Worm (Caenorhabditis elegans) whole organism, L4 larva: ENCODE results near the gene nspc-15.
A peak's percentile ranks its signal among the peaks of the same experiment; 100 is the strongest.

Experiments
- D1046.2 ChIP-seq: fragments of 200-800 bp; sonication (Bioruptor generic); IDR thresholded peaks from 2 replicates; pipeline ENCODE4 v1.3.6; 2022; ENCODE audit warnings: missing genetic modification characterization, missing compliant biosample characterization
- F10B5.3 ChIP-seq: sonication (generic microtip); optimal IDR thresholded peaks from 2 replicates; lab custom pipeline; 2016; ENCODE audit warnings: mild to moderate bottlenecking, missing genetic modification characterization, missing compliant biosample characterization
- F37D6.2 ChIP-seq: sonication (generic microtip); optimal IDR thresholded peaks from 2 replicates; lab custom pipeline; 2016; ENCODE audit warnings: mild to moderate bottlenecking, missing genetic modification characterization, missing compliant biosample characterization
- F44E2.7 ChIP-seq: fragments of 200-800 bp; sonication (Bioruptor generic); IDR thresholded peaks from 2 replicates; pipeline ENCODE4 v2.1.2; 2022; ENCODE audit warnings: missing genetic modification characterization, missing compliant biosample characterization
- T20F7.1 ChIP-seq: fragments of 200-800 bp; sonication (Bioruptor generic); optimal IDR thresholded peaks from 2 replicates; lab custom pipeline; 2018; ENCODE audit warnings: mild to moderate bottlenecking, missing genetic modification characterization, missing compliant biosample characterization
- ZK546.5 ChIP-seq, 2 experiments: sonication (generic microtip); optimal IDR thresholded peaks; 2 replicates each; lab custom pipeline; 2017; ENCODE audit warnings: missing biosample characterization in 2 of 2, missing genetic modification characterization in 2 of 2
- aha-1 ChIP-seq: fragments of 150-350 bp; peaks from one replicate; lab custom pipeline; 2014; ENCODE audit warnings: missing biosample characterization, missing genetic modification characterization
- aly-2 ChIP-seq: sonication (generic microtip); optimal IDR thresholded peaks from 2 replicates; lab custom pipeline; 2018; ENCODE audit warnings: missing biosample characterization, missing genetic modification characterization
- attf-4 ChIP-seq: sonication (generic microtip); optimal IDR thresholded peaks from 3 replicates; lab custom pipeline; 2017; ENCODE audit warnings: missing biosample characterization, missing genetic modification characterization
- ceh-20 ChIP-seq: fragments of 200-800 bp; sonication (Bioruptor generic); IDR thresholded peaks from 2 replicates; pipeline ENCODE4 v1.3.6; 2022; ENCODE audit warnings: missing genetic modification reagents, missing genetic modification characterization, missing compliant biosample characterization
- ces-1 ChIP-seq: fragments of 150-350 bp; sonication (generic microtip); optimal IDR thresholded peaks from 4 replicates; lab custom pipeline; 2014; ENCODE audit warnings: missing biosample characterization, missing genetic modification reagents, missing genetic modification characterization
- ctbp-1 ChIP-seq: fragments of 200-800 bp; sonication (Bioruptor generic); IDR thresholded peaks from 2 replicates; pipeline ENCODE4 v1.3.6; 2022; ENCODE audit warnings: missing genetic modification reagents, missing genetic modification characterization, missing compliant biosample characterization
- daf-16 ChIP-seq, 3 experiments: sonication (generic microtip); optimal IDR thresholded peaks; 2 replicates each; lab custom pipeline; 2016 to 2017; ENCODE audit warnings: missing genetic modification characterization in 3 of 3, missing genetic modification reagents in 3 of 3, mild to moderate bottlenecking in 2 of 3, missing compliant biosample characterization in 2 of 3, missing biosample characterization in 1 of 3, moderate library complexity in 1 of 3
- dmd-6 ChIP-seq: fragments of 200-800 bp; sonication (Bioruptor generic); IDR thresholded peaks from 2 replicates; pipeline ENCODE4 v1.3.6; 2022; ENCODE audit warnings: missing genetic modification reagents, missing genetic modification characterization, missing compliant biosample characterization
- duxl-1 ChIP-seq: sonication (generic microtip); optimal IDR thresholded peaks from 2 replicates; lab custom pipeline; 2016; ENCODE audit warnings: mild to moderate bottlenecking, missing genetic modification characterization, moderate library complexity, missing compliant biosample characterization; ENCODE audit not compliant: poor library complexity
- dve-1 ChIP-seq: sonication (generic microtip); optimal IDR thresholded peaks from 2 replicates; lab custom pipeline; 2017; ENCODE audit warnings: antibody characterized with exemption, mild to moderate bottlenecking, missing genetic modification characterization, missing compliant biosample characterization; ENCODE audit not compliant: insufficient read depth
- egl-27 ChIP-seq: sonication (generic microtip); optimal IDR thresholded peaks from 3 replicates; lab custom pipeline; 2017; ENCODE audit warnings: missing biosample characterization, missing genetic modification reagents, missing genetic modification characterization
- fkh-10 ChIP-seq: fragments of 150-350 bp; optimal IDR thresholded peaks from 2 replicates; lab custom pipeline; 2014; ENCODE audit warnings: missing biosample characterization, missing genetic modification reagents, missing genetic modification characterization
- fos-1 ChIP-seq: fragments of 150-350 bp; optimal IDR thresholded peaks from 2 replicates; lab custom pipeline; 2014; ENCODE audit warnings: missing biosample characterization, missing genetic modification characterization
- hif-1 ChIP-seq, 2 experiments: sonication (generic microtip); optimal IDR thresholded peaks; 2 replicates each; lab custom pipeline; 2016 to 2017; ENCODE audit warnings: missing compliant biosample characterization in 2 of 2, missing genetic modification characterization in 2 of 2, missing genetic modification reagents in 2 of 2, missing genotype in 2 of 2, mild to moderate bottlenecking in 1 of 2
- hlh-11 ChIP-seq: fragments of 200-800 bp; sonication (Bioruptor generic); optimal IDR thresholded peaks from 2 replicates; lab custom pipeline; 2018; ENCODE audit warnings: mild to moderate bottlenecking, missing genetic modification characterization, missing compliant biosample characterization
- hmg-1.1 ChIP-seq: fragments of 200-800 bp; sonication (Bioruptor generic); IDR thresholded peaks from 2 replicates; pipeline ENCODE4 v1.3.6; 2022; ENCODE audit warnings: missing genetic modification reagents, missing genetic modification characterization, missing compliant biosample characterization
- lin-13 ChIP-seq: fragments of 150-350 bp; optimal IDR thresholded peaks from 2 replicates; lab custom pipeline; 2014; ENCODE audit warnings: missing biosample characterization, missing genetic modification reagents, missing genetic modification characterization
- lin-15B ChIP-seq: fragments of 150-350 bp; sonication (generic microtip); optimal IDR thresholded peaks from 3 replicates; lab custom pipeline; 2014; ENCODE audit warnings: missing biosample characterization, missing genetic modification characterization
- lsy-2 ChIP-seq, 2 experiments: fragments of 150-350 bp in 1 of 2; sonication (generic microtip) in 1 of 2; optimal IDR thresholded peaks; 2 replicates each; lab custom pipeline; 2014 to 2017; ENCODE audit warnings: missing biosample characterization in 2 of 2, missing genetic modification characterization in 2 of 2
- mdt-29 ChIP-seq: fragments of 200-800 bp; sonication (Bioruptor generic); IDR thresholded peaks from 2 replicates; pipeline ENCODE4 v1.3.6; 2022; ENCODE audit warnings: missing genetic modification reagents, missing genetic modification characterization, missing compliant biosample characterization
- mes-2 ChIP-seq: sonication (generic microtip); optimal IDR thresholded peaks from 2 replicates; lab custom pipeline; 2016; ENCODE audit warnings: missing genotype, mild to moderate bottlenecking, missing genetic modification characterization, missing compliant biosample characterization; ENCODE audit not compliant: poor library complexity, severe bottlenecking
- mxl-3 ChIP-seq: fragments of 200-800 bp; sonication (Bioruptor generic); optimal IDR thresholded peaks from 2 replicates; lab custom pipeline; 2018; ENCODE audit warnings: mild to moderate bottlenecking, missing genetic modification characterization, missing compliant biosample characterization
- nhr-10 ChIP-seq: fragments of 150-350 bp; optimal IDR thresholded peaks from 2 replicates; lab custom pipeline; 2014; ENCODE audit warnings: missing biosample characterization, missing genetic modification characterization
- nhr-102 ChIP-seq: sonication (generic microtip); optimal IDR thresholded peaks from 2 replicates; lab custom pipeline; 2016; ENCODE audit warnings: mild to moderate bottlenecking, missing genetic modification characterization, moderate library complexity, missing compliant biosample characterization
- nhr-237 ChIP-seq: sonication (generic microtip); optimal IDR thresholded peaks from 2 replicates; lab custom pipeline; 2017; ENCODE audit warnings: missing biosample characterization, missing genetic modification characterization
- nhr-42 ChIP-seq: fragments of 200-800 bp; sonication (Bioruptor generic); IDR thresholded peaks from 2 replicates; pipeline ENCODE4 v1.3.6; 2022; ENCODE audit warnings: missing genetic modification characterization, missing compliant biosample characterization
- nhr-6 ChIP-seq: fragments of 150-350 bp; optimal IDR thresholded peaks from 2 replicates; lab custom pipeline; 2014; ENCODE audit warnings: missing biosample characterization, missing genetic modification characterization
- pqm-1 ChIP-seq: sonication (generic microtip); optimal IDR thresholded peaks from 2 replicates; lab custom pipeline; 2017; ENCODE audit warnings: missing biosample characterization, missing genetic modification characterization
- rbr-2 ChIP-seq: sonication (generic microtip); optimal IDR thresholded peaks from 2 replicates; lab custom pipeline; 2016; ENCODE audit warnings: missing genotype, missing genetic modification characterization, missing compliant biosample characterization
- saeg-2 ChIP-seq: fragments of 200-800 bp; sonication (Bioruptor generic); IDR thresholded peaks from 2 replicates; pipeline ENCODE4 v1.3.6; 2022; ENCODE audit warnings: missing genetic modification reagents, missing genetic modification characterization, missing compliant biosample characterization
- sdz-12 ChIP-seq: fragments of 200-800 bp; sonication (Bioruptor generic); optimal IDR thresholded peaks from 2 replicates; lab custom pipeline; 2018; ENCODE audit warnings: mild to moderate bottlenecking, missing genetic modification characterization, missing compliant biosample characterization
- tra-1 ChIP-seq: fragments of 200-800 bp; sonication (Bioruptor generic); IDR thresholded peaks from 2 replicates; pipeline ENCODE4 v1.3.6; 2022; ENCODE audit warnings: missing genetic modification reagents, missing genetic modification characterization, missing compliant biosample characterization
- unc-62 ChIP-seq, 3 experiments: fragments of 150-350 bp in 1 of 3; sonication (generic microtip); optimal IDR thresholded peaks in 2 of 3; peaks in 1 of 3; 1 replicate in 1 of 3; 2 replicates in 2 of 3; lab custom pipeline; 2014 to 2017; ENCODE audit warnings: missing biosample characterization in 3 of 3, missing genetic modification characterization in 3 of 3, missing genetic modification reagents in 3 of 3, missing genotype in 1 of 3
- ztf-7 ChIP-seq: fragments of 150-350 bp; optimal IDR thresholded peaks from 2 replicates; lab custom pipeline; 2014; ENCODE audit warnings: missing biosample characterization, missing genetic modification characterization

nspc-15 gene

DNA sequence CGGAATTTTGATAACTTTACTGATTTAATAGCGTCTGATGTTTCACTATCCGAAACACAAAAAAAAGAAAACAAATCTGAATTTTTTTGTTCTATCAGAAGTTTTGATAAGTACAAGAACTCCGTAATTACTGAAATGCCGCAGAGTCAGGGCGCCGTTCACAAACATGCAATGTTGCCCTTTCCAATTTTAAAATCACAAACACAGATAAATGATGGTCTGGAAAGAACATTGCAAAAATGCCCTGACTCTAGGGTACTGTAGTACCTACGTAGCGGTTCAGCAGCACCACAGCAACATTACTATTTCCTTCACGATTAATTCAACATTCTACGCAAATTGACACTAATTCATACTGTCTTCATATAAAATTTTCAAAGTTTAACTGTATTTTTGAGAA lies 46.0 kb downstream of the nspc-15 start:
- TF ChIP-seq daf-16 (GFP tag; optimal IDR thresholded peaks at IDR 0.05; lab: Kevin White, UChicago) (no peak), daf-16 (tag; optimal IDR thresholded peaks at IDR 0.05; lab: Kevin White, UChicago) (no peak), ceh-20 (GFP tag; lab: Robert Waterston, UW) (no peak), ZK546.5 (tag; optimal IDR thresholded peaks at IDR 0.05; lab: Kevin White, UChicago) (no peak), lin-15B (tag; lab: Kevin White, UChicago) (no peak), D1046.2 (GFP tag; lab: Robert Waterston, UW) (no peak), mxl-3 (no peak), aha-1 (peak; percentile 21), nhr-10 (tag; lab: Kevin White, UChicago) (no peak), F10B5.3 (tag; lab: Kevin White, UChicago) (no peak), egl-27 (no peak), unc-62 (GFP tag; optimal IDR thresholded peaks at IDR 0.05 in 1 of 2; lab: Kevin White, UChicago) (peak in 1 of 2 experiments; percentile 92), unc-62 (tag; optimal IDR thresholded peaks at IDR 0.05; lab: Kevin White, UChicago) (no peak), fos-1 (no peak), hif-1 (tag; optimal IDR thresholded peaks at IDR 0.05; lab: Kevin White, UChicago) (no peak), mdt-29 (GFP tag; lab: Robert Waterston, UW) (no peak), duxl-1 (no peak), F37D6.2 (no peak)

ce11 chrX:12407297-12407696 lies 46.8 kb downstream of the nspc-15 start:
- TF ChIP-seq unc-62 (GFP tag; optimal IDR thresholded peaks at IDR 0.05 in 1 of 2; lab: Kevin White, UChicago) (no peak), unc-62 (tag; optimal IDR thresholded peaks at IDR 0.05; lab: Kevin White, UChicago) (no peak), nhr-6 (tag; lab: Kevin White, UChicago) (no peak), ctbp-1 (GFP tag; lab: Robert Waterston, UW) (peak; percentile 51; the same call in 1 of the 2 replicates), tra-1 (GFP tag; lab: Robert Waterston, UW) (no peak), attf-4 (tag; lab: Kevin White, UChicago) (no peak), nhr-102 (no peak), hmg-1.1 (GFP tag; lab: Robert Waterston, UW) (no peak), lsy-2 (tag; optimal IDR thresholded peaks at IDR 0.05; lab: Kevin White, UChicago) (no peak), lin-13 (no peak), F44E2.7 (no peak), sdz-12 (GFP tag; lab: Kevin White, UChicago) (no peak), rbr-2 (no peak), F37D6.2 (peak; percentile 8), aha-1 (peak; percentile 52), saeg-2 (GFP tag; lab: Robert Waterston, UW) (0 out of 2 replicates have a peak, but pooled peaks have one; percentile 18), pqm-1 (tag; lab: Kevin White, UChicago) (no peak), T20F7.1 (GFP tag; lab: Kevin White, UChicago) (no peak), ceh-20 (GFP tag; lab: Robert Waterston, UW) (no peak), nhr-237 (tag; lab: Kevin White, UChicago) (no peak), aly-2 (tag; lab: Kevin White, UChicago) (no peak), ztf-7 (tag; lab: Kevin White, UChicago) (no peak), ces-1 (GFP tag; lab: Kevin White, UChicago) (peak; percentile 87), dve-1 (tag; lab: Kevin White, UChicago) (no peak), mes-2 (tag; lab: Kevin White, UChicago) (no peak), nhr-42 (no peak), hlh-11 (tag; lab: Kevin White, UChicago) (no peak), fkh-10 (GFP tag; lab: Kevin White, UChicago) (peak; percentile 94), F10B5.3 (tag; lab: Kevin White, UChicago) (no peak), dmd-6 (GFP tag; lab: Robert Waterston, UW) (no peak)
